Fruit fly (Drosophila melanogaster) Kc167 (cell line): ENCODE measurements around the gene QIL1.

Source experiments
- Myc ChIP-seq: fragments of >200 bp; optimal IDR thresholded peaks from 2 replicates; lab custom pipeline; 2017; ENCODE audit warnings: missing external identifiers
- Sin3A ChIP-seq: fragments of >200 bp; optimal IDR thresholded peaks from 2 replicates; lab custom pipeline; 2018; ENCODE audit warnings: missing external identifiers
- h ChIP-seq: fragments of >200 bp; optimal IDR thresholded peaks from 3 replicates; lab custom pipeline; 2018; ENCODE audit warnings: missing external identifiers
- ttk ChIP-seq: sonication (Bioruptor generic); optimal IDR thresholded peaks from 2 replicates; lab custom pipeline; 2017; ENCODE audit warnings: missing external identifiers

DNA sequence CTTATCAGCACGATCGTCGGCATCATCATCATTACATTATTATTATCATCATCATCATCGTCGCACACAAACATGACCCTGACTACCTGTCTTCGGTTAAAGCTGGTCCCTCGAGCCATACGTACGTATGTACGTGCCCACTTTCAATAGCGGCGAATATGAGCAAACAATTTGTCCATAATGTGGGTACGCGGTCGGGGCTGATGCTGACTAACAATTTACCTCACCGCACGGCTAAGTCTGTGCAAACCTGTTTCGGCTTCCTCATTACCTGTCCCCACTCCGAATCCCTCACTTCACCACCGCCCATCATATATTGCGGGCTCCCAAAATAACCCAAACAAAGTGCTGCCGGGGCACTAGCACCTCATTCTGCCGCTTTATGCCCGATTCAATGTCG lies 35.4 kb upstream of the QIL1 start:
- TF ChIP-seq h: no peak
- no peak for TF ChIP-seq Sin3A (lab: Kevin White, UChicago)
- no peak for TF ChIP-seq ttk (lab: Kevin White, UChicago)
- no peak for TF ChIP-seq Myc (lab: Kevin White, UChicago)
